Worm (Caenorhabditis elegans) whole organism, L1 larva: ENCODE measurements around the gene Y38F2AL.12.

Source experiments
- fkh-10 ChIP-seq: sonication (generic microtip); optimal IDR thresholded peaks from 2 replicates; lab custom pipeline; 2017; ENCODE audit warnings: missing biosample characterization, missing genetic modification reagents, missing genetic modification characterization
- fos-1 ChIP-seq: fragments of 150-350 bp; optimal IDR thresholded peaks from 2 replicates; lab custom pipeline; 2014; ENCODE audit warnings: missing biosample characterization, missing genetic modification characterization
- hlh-4 ChIP-seq: sonication (generic microtip); optimal IDR thresholded peaks from 2 replicates; lab custom pipeline; 2016; ENCODE audit warnings: mild to moderate bottlenecking, missing genetic modification characterization, missing compliant biosample characterization
- nhr-28 ChIP-seq: fragments of 150-350 bp; optimal IDR thresholded peaks from 2 replicates; lab custom pipeline; 2014; ENCODE audit warnings: missing biosample characterization, missing genetic modification characterization
- rnt-1 ChIP-seq: sonication (generic microtip); optimal IDR thresholded peaks from 2 replicates; lab custom pipeline; 2016; ENCODE audit warnings: mild to moderate bottlenecking, missing genetic modification characterization, moderate library complexity, missing compliant biosample characterization
- zag-1 ChIP-seq: fragments of 150-350 bp; optimal IDR thresholded peaks from 2 replicates; lab custom pipeline; 2014; ENCODE audit warnings: missing biosample characterization, missing genetic modification characterization

- TF ChIP-seq fkh-10 (GFP tag; lab: Kevin White, UChicago) (no peak), rnt-1 (tag; lab: Kevin White, UChicago) (no peak), hlh-4 (tag; lab: Kevin White, UChicago) (no peak), nhr-28 (tag; lab: Kevin White, UChicago) (no peak), fos-1 (no peak), zag-1 (tag; lab: Kevin White, UChicago) (no peak)
Measured at ce11 chrIV:2307374-2307773, 9.0 kb upstream of the Y38F2AL.12 start.
